Fruit fly (Drosophila melanogaster) whole organism, embryonic: ENCODE results near the gene syd.
A peak's percentile ranks its signal among the peaks of the same experiment; 100 is the strongest.

ENCODE experiments used
- B-H1 ChIP-seq: fragments of 200-800 bp; sonication (Bioruptor generic); IDR thresholded peaks from 3 replicates; pipeline ENCODE4 v1.3.6; 2022; ENCODE audit warnings: missing biosample characterization, missing genetic modification characterization
- C15 ChIP-seq: fragments of 200-800 bp; sonication (Bioruptor generic); IDR thresholded peaks from 3 replicates; pipeline ENCODE4 v1.3.6; 2022; ENCODE audit warnings: missing biosample characterization, missing genetic modification characterization
- CG10267 ChIP-seq: fragments of 200-800 bp; sonication (Bioruptor generic); optimal IDR thresholded peaks from 2 replicates; lab custom pipeline; 2018; ENCODE audit warnings: missing biosample characterization, mild to moderate bottlenecking, missing genetic modification characterization, moderate library complexity
- CG14667 ChIP-seq: fragments of 200-800 bp; sonication (Bioruptor generic); IDR thresholded peaks from 2 replicates; pipeline ENCODE4 v1.3.6; 2022; ENCODE audit warnings: missing biosample characterization, missing genetic modification characterization
- CG17385 ChIP-seq: fragments of 200-800 bp; sonication (Bioruptor generic); optimal IDR thresholded peaks from 3 replicates; lab custom pipeline; 2018; ENCODE audit warnings: missing biosample characterization, mild to moderate bottlenecking, missing genetic modification characterization
- CG18764 ChIP-seq: fragments of 200-800 bp; sonication (Bioruptor generic); optimal IDR thresholded peaks from 3 replicates; lab custom pipeline; 2016; ENCODE audit warnings: missing biosample characterization, missing genetic modification characterization
- CG31441 ChIP-seq: fragments of 200-800 bp; sonication (Bioruptor generic); IDR thresholded peaks from 2 replicates; pipeline ENCODE4 v1.3.6; 2022; ENCODE audit warnings: missing biosample characterization, missing genetic modification characterization
- CG4360 ChIP-seq: fragments of 200-800 bp; sonication (Bioruptor generic); IDR thresholded peaks from 2 replicates; pipeline ENCODE4 v1.3.6; 2022; ENCODE audit warnings: missing biosample characterization, missing genetic modification characterization
- CG7987 ChIP-seq: fragments of 200-800 bp; sonication (Bioruptor generic); optimal IDR thresholded peaks from 2 replicates; lab custom pipeline; 2018; ENCODE audit warnings: missing biosample characterization, mild to moderate bottlenecking, missing genetic modification characterization, moderate library complexity
- CG8281 ChIP-seq: fragments of 200-800 bp; sonication (Bioruptor generic); optimal IDR thresholded peaks from 2 replicates; lab custom pipeline; 2018; ENCODE audit warnings: missing biosample characterization, mild to moderate bottlenecking, missing genetic modification characterization, moderate library complexity
- CG8478 ChIP-seq: fragments of >200 bp; optimal IDR thresholded peaks from 2 replicates; lab custom pipeline; 2018
- CoRest ChIP-seq: fragments of 200-800 bp; sonication (Bioruptor generic); optimal IDR thresholded peaks from 3 replicates; lab custom pipeline; 2018; ENCODE audit warnings: missing biosample characterization, mild to moderate bottlenecking, missing genetic modification characterization, moderate library complexity
- E2f1 ChIP-seq: fragments of 200-800 bp; sonication (Bioruptor generic); IDR thresholded peaks from 2 replicates; pipeline ENCODE4 v1.3.6; 2022; ENCODE audit warnings: missing biosample characterization, missing genetic modification characterization
- Eip74EF ChIP-seq, 2 experiments: fragments of 200-800 bp in 1 of 2; fragments of >200 bp in 1 of 2; sonication (Bioruptor generic) in 1 of 2; optimal IDR thresholded peaks; 2 replicates each; lab custom pipeline; 2017 to 2019; ENCODE audit warnings: missing biosample characterization in 2 of 2, missing genetic modification characterization in 2 of 2, mild to moderate bottlenecking in 1 of 2, moderate library complexity in 1 of 2
- Ets65A ChIP-seq: fragments of 200-800 bp; sonication (Bioruptor generic); peaks from one replicate; lab custom pipeline; 2016; ENCODE audit warnings: missing biosample characterization, missing genetic modification characterization
- HLHmδ ChIP-seq: fragments of 200-800 bp; sonication (Bioruptor generic); optimal IDR thresholded peaks from 2 replicates; lab custom pipeline; 2018; ENCODE audit warnings: missing biosample characterization, mild to moderate bottlenecking, missing genetic modification characterization, moderate library complexity
- Lpt ChIP-seq: fragments of >200 bp; optimal IDR thresholded peaks from 2 replicates; lab custom pipeline; 2018; ENCODE audit warnings: missing biosample characterization, missing genetic modification characterization
- Max ChIP-seq: fragments of 200-800 bp; sonication (Bioruptor generic); optimal IDR thresholded peaks from 2 replicates; lab custom pipeline; 2016; ENCODE audit warnings: missing biosample characterization, mild to moderate bottlenecking, missing genetic modification characterization
- Side ChIP-seq: fragments of 200-800 bp; sonication (Bioruptor generic); optimal IDR thresholded peaks from 2 replicates; lab custom pipeline; 2016; ENCODE audit warnings: missing biosample characterization, missing genetic modification characterization
- Xrp1 ChIP-seq: fragments of 200-800 bp; sonication (Bioruptor generic); IDR thresholded peaks from 2 replicates; pipeline ENCODE4 v1.3.6; 2022; ENCODE audit warnings: missing biosample characterization, missing genetic modification characterization
- ab ChIP-seq: fragments of 200-800 bp; sonication (Bioruptor generic); optimal IDR thresholded peaks from 2 replicates; lab custom pipeline; 2016; ENCODE audit warnings: missing biosample characterization, missing genetic modification characterization
- cad ChIP-seq: fragments of >200 bp; optimal IDR thresholded peaks from 2 replicates; lab custom pipeline; 2017; ENCODE audit warnings: missing biosample characterization, missing genetic modification characterization
- chm ChIP-seq: fragments of 200-800 bp; sonication (Bioruptor generic); IDR thresholded peaks from 2 replicates; pipeline ENCODE4 v1.3.6; 2022; ENCODE audit warnings: missing biosample characterization, missing genetic modification characterization
- corto ChIP-seq: fragments of 200-800 bp; sonication (Bioruptor generic); optimal IDR thresholded peaks from 2 replicates; lab custom pipeline; 2016; ENCODE audit warnings: missing biosample characterization, mild to moderate bottlenecking, missing genetic modification characterization, moderate library complexity
- dysf ChIP-seq: fragments of 200-800 bp; sonication (Bioruptor generic); IDR thresholded peaks from 3 replicates; pipeline ENCODE4 v1.3.6; 2022; ENCODE audit warnings: missing biosample characterization, missing genetic modification characterization
- ewg ChIP-seq: fragments of 200-800 bp; sonication (Bioruptor generic); optimal IDR thresholded peaks from 3 replicates; lab custom pipeline; 2017; ENCODE audit warnings: mild to moderate bottlenecking, missing biosample characterization, missing genetic modification reagents, missing genetic modification characterization
- fd64A ChIP-seq: fragments of 200-800 bp; sonication (Bioruptor generic); optimal IDR thresholded peaks from 3 replicates; lab custom pipeline; 2018; ENCODE audit warnings: missing biosample characterization, mild to moderate bottlenecking, missing genetic modification characterization
- fd96Cb ChIP-seq: fragments of 200-800 bp; sonication (Bioruptor generic); optimal IDR thresholded peaks from 2 replicates; lab custom pipeline; 2018; ENCODE audit warnings: missing biosample characterization, mild to moderate bottlenecking, missing genetic modification characterization, moderate library complexity
- fru ChIP-seq: fragments of >200 bp; optimal IDR thresholded peaks from 2 replicates; lab custom pipeline; 2017
- gem ChIP-seq: fragments of 200-800 bp; sonication (Bioruptor generic); optimal IDR thresholded peaks from 2 replicates; lab custom pipeline; 2019; ENCODE audit warnings: missing biosample characterization, mild to moderate bottlenecking, missing genetic modification characterization, moderate library complexity
- gt ChIP-seq: fragments of 200-800 bp; sonication (Bioruptor generic); IDR thresholded peaks from 2 replicates; pipeline ENCODE4 v1.3.6; 2022; ENCODE audit warnings: missing biosample characterization, missing genetic modification characterization
- kah ChIP-seq: fragments of 200-800 bp; sonication (Bioruptor generic); optimal IDR thresholded peaks from 2 replicates; lab custom pipeline; 2018; ENCODE audit warnings: missing biosample characterization, mild to moderate bottlenecking, missing genetic modification characterization
- mam ChIP-seq: fragments of 200-800 bp; sonication (Bioruptor generic); optimal IDR thresholded peaks from 3 replicates; lab custom pipeline; 2016; ENCODE audit warnings: missing biosample characterization, missing genetic modification characterization
- mld ChIP-seq: fragments of 200-800 bp; sonication (Bioruptor generic); IDR thresholded peaks from 3 replicates; pipeline ENCODE4 v1.3.6; 2022; ENCODE audit warnings: missing biosample characterization, missing genetic modification characterization; ENCODE audit not compliant: partially characterized antibody
- oc ChIP-seq: fragments of 200-800 bp; sonication (Bioruptor generic); optimal IDR thresholded peaks from 2 replicates; lab custom pipeline; 2018; ENCODE audit warnings: missing biosample characterization, mild to moderate bottlenecking, missing genetic modification characterization, moderate library complexity
- pfk ChIP-seq: fragments of 200-800 bp; sonication (Bioruptor generic); optimal IDR thresholded peaks from 2 replicates; lab custom pipeline; 2018; ENCODE audit warnings: missing biosample characterization, mild to moderate bottlenecking, missing genetic modification characterization, moderate library complexity
- phol ChIP-seq: fragments of 200-800 bp; sonication (Bioruptor generic); optimal IDR thresholded peaks from 3 replicates; lab custom pipeline; 2018; ENCODE audit warnings: missing biosample characterization, mild to moderate bottlenecking, missing genetic modification characterization, moderate library complexity
- prd ChIP-seq, 3 experiments: fragments of >200 bp in 2 of 3; fragments of 200-800 bp in 1 of 3; sonication (Bioruptor generic) in 1 of 3; optimal IDR thresholded peaks in 2 of 3; IDR thresholded peaks in 1 of 3; 2 replicates in 2 of 3; 3 replicates in 1 of 3; pipeline versions ENCODE4 v1.3.6 to Lab custom; 2017 to 2022; ENCODE audit warnings: missing biosample characterization in 1 of 3, missing genetic modification characterization in 1 of 3
- schlank ChIP-seq: fragments of 200-800 bp; sonication (Bioruptor generic); optimal IDR thresholded peaks from 2 replicates; lab custom pipeline; 2018; ENCODE audit warnings: missing biosample characterization, mild to moderate bottlenecking, missing genetic modification characterization
- sens ChIP-seq: fragments of 200-800 bp; sonication (Bioruptor generic); peaks from one replicate; lab custom pipeline; 2016; ENCODE audit warnings: missing biosample characterization, missing genetic modification characterization
- sim ChIP-seq: fragments of 200-800 bp; sonication (Bioruptor generic); IDR thresholded peaks from 2 replicates; pipeline ENCODE4 v1.3.6; 2022; ENCODE audit warnings: missing biosample characterization, missing genetic modification characterization
- sima ChIP-seq: fragments of 200-800 bp; sonication (Bioruptor generic); optimal IDR thresholded peaks from 2 replicates; lab custom pipeline; 2016; ENCODE audit warnings: missing biosample characterization, missing genetic modification characterization
- sqz ChIP-seq: fragments of 200-800 bp; sonication (Bioruptor generic); optimal IDR thresholded peaks from 3 replicates; lab custom pipeline; 2018; ENCODE audit warnings: missing biosample characterization, mild to moderate bottlenecking, missing genetic modification characterization
- tll ChIP-seq, 2 experiments: fragments of 200-800 bp in 1 of 2; fragments of >200 bp in 1 of 2; sonication (Bioruptor generic) in 1 of 2; optimal IDR thresholded peaks; 2 replicates each; lab custom pipeline; 2017 to 2019; ENCODE audit warnings: missing biosample characterization in 2 of 2, missing genetic modification characterization in 2 of 2, mild to moderate bottlenecking in 1 of 2, moderate library complexity in 1 of 2
- unc-4 ChIP-seq: fragments of 200-800 bp; sonication (Bioruptor generic); IDR thresholded peaks from 2 replicates; pipeline ENCODE4 v1.3.6; 2022; ENCODE audit warnings: missing biosample characterization, missing genetic modification characterization; ENCODE audit not compliant: partially characterized antibody

Gene syd

DNA sequence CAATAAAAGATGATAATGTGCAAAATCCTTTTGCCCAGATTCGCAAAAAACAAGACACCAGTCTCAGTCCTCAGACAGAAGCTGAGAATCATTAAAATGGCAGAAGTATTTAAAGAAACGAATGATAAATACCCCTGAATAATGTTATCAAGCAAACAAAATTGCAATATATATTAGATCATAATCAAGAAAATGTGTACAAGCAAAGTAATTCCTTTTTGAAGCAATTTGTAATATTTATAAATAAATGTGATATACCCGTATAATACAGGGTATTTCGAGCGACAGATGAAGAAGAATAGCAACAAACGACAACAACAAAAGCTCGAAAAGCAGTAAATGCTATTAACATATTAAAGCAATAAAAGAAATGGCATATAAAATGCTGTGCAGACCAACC lies 22.2 kb upstream of the syd start (continued):
- TF ChIP-seq cad (GFP tag; lab: Kevin White, UChicago) (no peak), CoRest (tag; lab: Kevin White, UChicago) (no peak), ewg (GFP tag; lab: Kevin White, UChicago) (no peak), HLHmδ (GFP tag; lab: Kevin White, UChicago) (no peak), dysf (no peak), sima (no peak), sim (GFP tag; lab: Robert Waterston, UW) (no peak), tll (GFP tag; optimal IDR thresholded peaks at IDR 0.05; lab: Kevin White, UChicago) (no peak), mld (GFP tag; lab: Robert Waterston, UW) (no peak)

DNA sequence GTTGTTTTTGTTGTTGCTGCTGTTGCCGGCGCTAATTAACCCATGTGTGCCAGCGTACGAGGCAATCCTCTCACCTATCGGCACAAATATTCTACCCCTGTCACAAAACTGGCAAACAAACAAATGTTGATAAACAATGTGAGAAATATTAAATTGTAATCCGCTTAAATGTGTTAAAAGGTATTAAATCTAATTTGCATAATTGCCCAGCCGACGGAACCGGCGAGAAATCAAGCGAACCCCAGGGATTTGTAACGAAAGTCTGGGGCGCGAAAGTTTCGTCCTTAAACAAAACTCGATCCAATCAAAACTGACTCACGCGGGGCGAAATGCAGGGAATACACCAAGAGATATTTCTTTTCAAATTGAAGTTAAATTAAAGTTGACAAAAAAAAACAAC lies 20.8 kb upstream of the syd start:
- no peak for TF ChIP-seq CG18764 (GFP tag; lab: Kevin White, UChicago)
- no peak for TF ChIP-seq CG8478 (lab: Kevin White, UChicago)
- no peak for TF ChIP-seq pfk (GFP tag; lab: Kevin White, UChicago)
- no peak for TF ChIP-seq prd (optimal IDR thresholded peaks at IDR 0.05; lab: Kevin White, UChicago)
- TF ChIP-seq prd (GFP tag; IDR thresholded peaks at IDR 0.05; lab: Robert Waterston, UW) = 0 out of 3 replicates have a peak, but pooled peaks have one; percentile 6
- TF ChIP-seq Side = no peak
- TF ChIP-seq fd96Cb = no peak
- TF ChIP-seq chm = no peak
- TF ChIP-seq E2f1 = no peak
- peak; percentile 38 for TF ChIP-seq sqz
- no peak for TF ChIP-seq CG10267 (tag; lab: Kevin White, UChicago)
- no peak for TF ChIP-seq ab (GFP tag; lab: Kevin White, UChicago)
- no peak for TF ChIP-seq corto (GFP tag; lab: Kevin White, UChicago)
- no peak for TF ChIP-seq kah (GFP tag; lab: Kevin White, UChicago)
- no peak for TF ChIP-seq unc-4 (GFP tag; lab: Robert Waterston, UW)
- 0 out of 2 replicates have a peak, but pooled peaks have one; percentile 16 for TF ChIP-seq CG4360 (GFP tag; lab: Robert Waterston, UW)
- TF ChIP-seq Eip74EF (GFP tag; optimal IDR thresholded peaks at IDR 0.05; lab: Kevin White, UChicago) = no peak
- TF ChIP-seq gt (GFP tag; lab: Robert Waterston, UW) = no peak
- no peak for TF ChIP-seq fd64A (GFP tag; lab: Kevin White, UChicago)
- 0 out of 2 replicates have a peak, but pooled peaks have one; percentile 17 for TF ChIP-seq CG31441 (GFP tag; lab: Robert Waterston, UW)
- TF ChIP-seq C15 (GFP tag; lab: Robert Waterston, UW) = no peak
- peak; percentile 60 for TF ChIP-seq Ets65A
- no peak for TF ChIP-seq CG17385 (GFP tag; lab: Kevin White, UChicago)
- TF ChIP-seq Xrp1 = peak; percentile 29; the same call in 1 of the 2 replicates
- TF ChIP-seq sens (GFP tag; lab: Kevin White, UChicago) = peak; percentile 26
- no peak for TF ChIP-seq Lpt
- no peak for TF ChIP-seq CG7987 (GFP tag; lab: Kevin White, UChicago)
- TF ChIP-seq B-H1 = no peak
- no peak for TF ChIP-seq Max (GFP tag; lab: Kevin White, UChicago)
- TF ChIP-seq oc (tag; lab: Kevin White, UChicago) = peak; percentile 83
- TF ChIP-seq phol = no peak
- TF ChIP-seq gem (tag; lab: Kevin White, UChicago) = peak; percentile 16
- TF ChIP-seq mam = no peak
- no peak for TF ChIP-seq fru
- no peak for TF ChIP-seq CG8281 (tag; lab: Kevin White, UChicago)
- no peak for TF ChIP-seq CG14667 (GFP tag; lab: Robert Waterston, UW)
- TF ChIP-seq schlank = no peak
